Fruit fly (Drosophila melanogaster): ENCODE results near the gene Rcd-1.

The Rcd-1 gene

DNA sequence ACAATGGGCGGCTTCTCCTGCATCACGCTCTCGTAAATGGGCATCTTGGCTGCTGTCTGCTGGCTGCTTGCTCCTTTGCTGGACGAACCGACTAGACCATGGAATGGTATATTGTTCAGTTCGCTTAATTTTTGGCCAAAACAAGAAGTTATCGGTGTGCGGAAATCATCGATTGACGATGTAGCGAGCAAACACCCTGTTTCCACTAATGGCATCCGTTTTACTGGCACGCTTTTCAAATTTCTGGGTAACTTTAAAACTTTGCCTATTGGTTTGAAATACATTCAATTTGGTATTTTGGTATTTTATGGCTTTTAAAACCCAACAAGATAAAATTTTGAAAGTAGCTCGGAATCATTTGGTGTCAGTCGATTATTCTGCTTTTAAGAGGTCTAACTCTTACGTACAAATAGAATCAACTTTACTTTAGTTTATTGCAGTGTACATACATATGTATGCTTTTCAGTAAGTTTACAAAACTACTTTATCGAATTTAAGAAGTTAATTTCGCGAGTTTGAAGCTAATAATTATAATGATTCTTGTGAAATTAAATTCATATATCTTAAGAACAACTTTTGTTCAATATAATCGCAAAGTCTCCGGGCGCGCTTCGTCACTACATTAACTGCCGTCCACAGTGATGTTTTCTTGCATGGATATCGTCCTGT lies 7.4 kb downstream of the Rcd-1 start, which contains the start of gene Arp10 (continued):
- TF ChIP-seq CG17186 (GFP tag; optimal IDR thresholded peaks at IDR 0.05): peak; percentile 44
- TF ChIP-seq bab2 (GFP tag; optimal IDR thresholded peaks at IDR 0.05): peak; percentile 23
- peak; percentile 48 for TF ChIP-seq Sry-β (GFP tag; optimal IDR thresholded peaks at IDR 0.05)
- TF ChIP-seq Fer1 (GFP tag; optimal IDR thresholded peaks at IDR 0.05): peak; percentile 12
- peak; percentile 83 for TF ChIP-seq CG17802 (tag; optimal IDR thresholded peaks at IDR 0.05)
- TF ChIP-seq CG1603 (tag; optimal IDR thresholded peaks at IDR 0.05): peak; percentile 64
- TF ChIP-seq CG10267 (tag; optimal IDR thresholded peaks at IDR 0.05): peak; percentile 26
- TF ChIP-seq CG3163 (GFP tag; optimal IDR thresholded peaks at IDR 0.05): peak; percentile 23
- TF ChIP-seq hbn (GFP tag; IDR thresholded peaks at IDR 0.05; ENCODE audit: partially characterized antibody): 0 out of 2 replicates have a peak, but pooled peaks have one; percentile 31
- TF ChIP-seq amos (GFP tag; IDR thresholded peaks at IDR 0.05; ENCODE audit: partially characterized antibody): peak; percentile 44; the same call in 1 of the 2 replicates
- peak; percentile 47 for TF ChIP-seq CG12659 (GFP tag; optimal IDR thresholded peaks at IDR 0.05)
- TF ChIP-seq ssp (GFP tag; IDR thresholded peaks at IDR 0.05): peak; percentile 92
- TF ChIP-seq CG18764 (GFP tag; optimal IDR thresholded peaks at IDR 0.05): peak; percentile 15
- TF ChIP-seq Med (GFP tag): peak; percentile 57
- peak; percentile 18 for TF ChIP-seq YL-1 (GFP tag; optimal IDR thresholded peaks at IDR 0.05)
- TF ChIP-seq Dp (GFP tag; optimal IDR thresholded peaks at IDR 0.05): peak; percentile 57
- TF ChIP-seq sima (GFP tag; optimal IDR thresholded peaks at IDR 0.05): no peak
- no peak for TF ChIP-seq CG11085 (GFP tag; IDR thresholded peaks at IDR 0.05)
- peak; percentile 59 for TF ChIP-seq pzg (GFP tag; optimal IDR thresholded peaks at IDR 0.05)
- no peak for TF ChIP-seq Hand (GFP tag; optimal IDR thresholded peaks at IDR 0.05)
- TF ChIP-seq oc (tag; optimal IDR thresholded peaks at IDR 0.05): no peak
- TF ChIP-seq Myb (GFP tag; optimal IDR thresholded peaks at IDR 0.05): peak; percentile 37
- TF ChIP-seq dysf (GFP tag; IDR thresholded peaks at IDR 0.05): 0 out of 3 replicates have a peak, but pooled peaks have one; percentile 6
- TF ChIP-seq bsh (GFP tag; optimal IDR thresholded peaks at IDR 0.05): peak in 1 of 2 experiments; percentile 2
- 0 out of 4 replicates have a peak, but pooled peaks have one; percentile 59 for TF ChIP-seq chinmo (GFP tag; IDR thresholded peaks at IDR 0.05; ENCODE audit: partially characterized antibody)
- TF ChIP-seq sug (tag; optimal IDR thresholded peaks at IDR 0.05): peak; percentile 26
- peak; percentile 14 for TF ChIP-seq CG13424 (tag; optimal IDR thresholded peaks at IDR 0.05)
- no peak for TF ChIP-seq CG32772 (GFP tag; IDR thresholded peaks at IDR 0.05)
- peak; percentile 23 for TF ChIP-seq CG30403 (GFP tag; optimal IDR thresholded peaks at IDR 0.05)
- TF ChIP-seq dmrt11E (tag; optimal IDR thresholded peaks at IDR 0.05): peak; percentile 26
- TF ChIP-seq CG11504 (tag; optimal IDR thresholded peaks at IDR 0.05): no peak
- peak; percentile 43 for TF ChIP-seq stwl (tag; optimal IDR thresholded peaks at IDR 0.05)
- TF ChIP-seq bbx (GFP tag; IDR thresholded peaks at IDR 0.05; ENCODE audit: partially characterized antibody): peak; percentile 53; the same call in 1 of the 2 replicates
- TF ChIP-seq nerfin-2 (GFP tag; IDR thresholded peaks at IDR 0.05; ENCODE audit: partially characterized antibody): no peak
- peak in 1 of 2 experiments; percentile 22 for TF ChIP-seq Dfd (GFP tag; optimal IDR thresholded peaks at IDR 0.05)
- no peak for TF ChIP-seq Trl (optimal IDR thresholded peaks at IDR 0.05)
- peak; percentile 41 for TF ChIP-seq Trl (GFP tag; optimal IDR thresholded peaks at IDR 0.05)
- TF ChIP-seq CG16813 (GFP tag; IDR thresholded peaks at IDR 0.05; ENCODE audit: partially characterized antibody): peak; percentile 60; the same call in 2 of the 3 replicates
- TF ChIP-seq Hr51 (GFP tag; optimal IDR thresholded peaks at IDR 0.05): no peak

Measured in whole organism, embryonic.